Worm (Caenorhabditis elegans) whole organism, mixed stage, embryonic: Measurements from ENCODE around the gene C10G8.2.

Experiments
- M03D4.4 ChIP-seq: sonication (generic microtip); optimal IDR thresholded peaks from 2 replicates; lab custom pipeline; 2017; ENCODE audit warnings: mild to moderate bottlenecking, missing genetic modification characterization, missing compliant biosample characterization
- bed-3 ChIP-seq: fragments of 200-800 bp; sonication (Bioruptor generic); optimal IDR thresholded peaks from 3 replicates; lab custom pipeline; 2018; ENCODE audit warnings: mild to moderate bottlenecking, missing genetic modification characterization, moderate library complexity, missing compliant biosample characterization
- blmp-1 ChIP-seq: fragments of 150-350 bp; optimal IDR thresholded peaks from 2 replicates; lab custom pipeline; 2014; ENCODE audit warnings: missing biosample characterization, missing genetic modification characterization
- ceh-39 ChIP-seq: fragments of 150-350 bp; optimal IDR thresholded peaks from 2 replicates; lab custom pipeline; 2014; ENCODE audit warnings: missing biosample characterization, missing genetic modification characterization
- ceh-43 ChIP-seq: fragments of 200-800 bp; sonication (Bioruptor generic); optimal IDR thresholded peaks from 2 replicates; lab custom pipeline; 2018; ENCODE audit warnings: mild to moderate bottlenecking, missing genetic modification characterization, moderate library complexity, missing compliant biosample characterization
- ceh-83 ChIP-seq: fragments of 200-800 bp; sonication (Bioruptor generic); optimal IDR thresholded peaks from 2 replicates; lab custom pipeline; 2018; ENCODE audit warnings: mild to moderate bottlenecking, missing genetic modification characterization, missing compliant biosample characterization
- ces-1 ChIP-seq: fragments of 150-350 bp; optimal IDR thresholded peaks from 2 replicates; lab custom pipeline; 2014; ENCODE audit warnings: missing biosample characterization, missing genetic modification reagents, missing genetic modification characterization
- cnd-1 ChIP-seq: fragments of 200-800 bp; sonication (Bioruptor generic); optimal IDR thresholded peaks from 2 replicates; lab custom pipeline; 2018; ENCODE audit warnings: mild to moderate bottlenecking, missing genetic modification characterization, missing compliant biosample characterization
- drap-1 ChIP-seq: fragments of 200-800 bp; sonication (Bioruptor generic); optimal IDR thresholded peaks from 3 replicates; lab custom pipeline; 2018; ENCODE audit warnings: mild to moderate bottlenecking, missing genetic modification characterization, missing compliant biosample characterization
- elt-1 ChIP-seq: sonication (generic microtip); optimal IDR thresholded peaks from 2 replicates; lab custom pipeline; 2017; ENCODE audit warnings: missing genetic modification characterization, mild to moderate bottlenecking, missing compliant biosample characterization, antibody characterized with exemption, moderate library complexity, borderline replicate concordance; ENCODE audit not compliant: insufficient read depth
- elt-3 ChIP-seq: fragments of 150-350 bp; optimal IDR thresholded peaks from 2 replicates; lab custom pipeline; 2014; ENCODE audit warnings: missing biosample characterization, missing genetic modification characterization
- hlh-1 ChIP-seq: fragments of 150-350 bp; optimal IDR thresholded peaks from 2 replicates; lab custom pipeline; 2014; ENCODE audit warnings: missing biosample characterization, missing genetic modification reagents, missing genetic modification characterization
- lin-13 ChIP-seq: fragments of 150-350 bp; optimal IDR thresholded peaks from 2 replicates; lab custom pipeline; 2014; ENCODE audit warnings: missing biosample characterization, missing genetic modification characterization
- lin-32 ChIP-seq: fragments of 200-800 bp; sonication (Bioruptor generic); optimal IDR thresholded peaks from 2 replicates; lab custom pipeline; 2018; ENCODE audit warnings: mild to moderate bottlenecking, missing genetic modification characterization, missing compliant biosample characterization
- mab-5 ChIP-seq: fragments of 150-350 bp; optimal IDR thresholded peaks from 2 replicates; lab custom pipeline; 2014; ENCODE audit warnings: missing biosample characterization, missing genetic modification characterization
- mep-1 ChIP-seq: fragments of 150-350 bp; optimal IDR thresholded peaks from 2 replicates; lab custom pipeline; 2017; ENCODE audit warnings: missing biosample characterization, missing genetic modification reagents, missing genetic modification characterization, inconsistent platforms
- mls-2 ChIP-seq: sonication (generic microtip); optimal IDR thresholded peaks from 2 replicates; lab custom pipeline; 2016; ENCODE audit warnings: mild to moderate bottlenecking, missing genetic modification characterization, moderate library complexity, missing compliant biosample characterization
- nhr-12 ChIP-seq: fragments of 150-350 bp; optimal IDR thresholded peaks from 2 replicates; lab custom pipeline; 2014; ENCODE audit warnings: missing biosample characterization, missing genetic modification characterization
- nhr-2 ChIP-seq: fragments of 150-350 bp; optimal IDR thresholded peaks from 2 replicates; lab custom pipeline; 2014; ENCODE audit warnings: missing biosample characterization, missing genetic modification characterization
- nhr-237 ChIP-seq: fragments of 150-350 bp; optimal IDR thresholded peaks from 2 replicates; lab custom pipeline; 2014; ENCODE audit warnings: missing biosample characterization, missing genetic modification characterization
- nhr-28 ChIP-seq: fragments of 150-350 bp; optimal IDR thresholded peaks from 2 replicates; lab custom pipeline; 2014; ENCODE audit warnings: missing biosample characterization, missing genetic modification characterization
- nhr-76 ChIP-seq: sonication (generic microtip); optimal IDR thresholded peaks from 2 replicates; lab custom pipeline; 2017; ENCODE audit warnings: missing biosample characterization, missing genetic modification characterization
- pha-4 ChIP-seq: fragments of 150-350 bp; optimal IDR thresholded peaks from 2 replicates; lab custom pipeline; 2018; ENCODE audit warnings: missing biosample characterization, missing genetic modification reagents, missing genetic modification characterization
- sem-2 ChIP-seq: fragments of 200-800 bp; sonication (Bioruptor generic); optimal IDR thresholded peaks from 2 replicates; lab custom pipeline; 2018; ENCODE audit warnings: mild to moderate bottlenecking, missing genetic modification characterization, missing compliant biosample characterization
- snpc-4 ChIP-seq: fragments of 150-350 bp; optimal IDR thresholded peaks from 2 replicates; lab custom pipeline; 2014; ENCODE audit warnings: missing biosample characterization, missing genetic modification characterization
- sptf-1 ChIP-seq: sonication (generic microtip); optimal IDR thresholded peaks from 2 replicates; lab custom pipeline; 2017; ENCODE audit warnings: mild to moderate bottlenecking, missing genetic modification characterization, moderate library complexity, missing compliant biosample characterization
- tbx-8 ChIP-seq: fragments of 200-800 bp; sonication (Bioruptor generic); optimal IDR thresholded peaks from 2 replicates; lab custom pipeline; 2018; ENCODE audit warnings: mild to moderate bottlenecking, missing genetic modification characterization, moderate library complexity, missing compliant biosample characterization
- unc-120 ChIP-seq: sonication (generic microtip); optimal IDR thresholded peaks from 2 replicates; lab custom pipeline; 2017; ENCODE audit warnings: missing genetic modification characterization, missing compliant biosample characterization; ENCODE audit not compliant: poor library complexity, severe bottlenecking
- unc-39 ChIP-seq: fragments of 150-350 bp; optimal IDR thresholded peaks from 2 replicates; lab custom pipeline; 2014; ENCODE audit warnings: missing biosample characterization, missing genetic modification characterization
- unc-62 ChIP-seq: fragments of 150-350 bp; optimal IDR thresholded peaks from 2 replicates; lab custom pipeline; 2014; ENCODE audit warnings: missing biosample characterization, missing genetic modification reagents, missing genetic modification characterization
- zip-8 ChIP-seq: fragments of 150-350 bp; optimal IDR thresholded peaks from 2 replicates; lab custom pipeline; 2014; ENCODE audit warnings: missing biosample characterization, missing genetic modification characterization
- ztf-11 ChIP-seq: fragments of 150-350 bp; optimal IDR thresholded peaks from 2 replicates; lab custom pipeline; 2014; ENCODE audit warnings: missing biosample characterization, missing genetic modification characterization

C10G8.2 gene

DNA sequence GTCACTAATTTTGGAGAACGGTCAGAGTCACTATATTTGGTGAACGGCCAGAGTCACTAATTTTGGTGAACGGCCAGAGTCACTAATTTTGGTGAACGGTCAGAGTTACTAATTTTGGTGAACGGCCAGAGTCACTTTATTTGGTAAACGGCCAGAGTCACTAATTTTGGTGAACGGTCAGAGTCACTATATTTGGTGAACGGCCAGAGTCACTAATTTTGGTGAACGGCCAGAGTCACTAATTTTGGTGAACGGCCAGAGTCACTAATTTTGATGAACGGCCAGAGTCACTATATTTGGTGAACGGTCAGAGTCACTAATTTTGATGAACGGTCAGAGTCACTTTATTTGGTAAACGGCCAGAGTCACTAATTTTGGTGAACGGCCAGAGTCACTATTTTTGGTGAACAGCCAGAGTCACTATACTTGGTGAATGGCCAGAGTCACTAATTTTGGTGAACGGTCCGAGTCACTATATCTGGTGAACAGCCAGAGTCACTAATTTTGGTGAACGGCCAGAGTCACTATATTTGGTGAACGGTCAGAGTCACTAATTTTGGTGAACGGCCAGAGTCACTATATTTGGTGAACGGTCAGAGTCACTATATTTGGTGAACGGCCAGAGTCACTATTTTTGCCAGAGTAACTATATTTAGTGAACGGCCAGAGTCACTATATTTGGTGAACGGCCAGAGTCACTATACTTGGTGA lies 29.8 kb upstream of the C10G8.2 start:
- peak; percentile 4 for TF ChIP-seq bed-3 (GFP tag; lab: Kevin White, UChicago)
- peak; percentile 61 for TF ChIP-seq M03D4.4
- TF ChIP-seq ceh-83: peak; percentile 90
- peak; percentile 71 for TF ChIP-seq drap-1
- TF ChIP-seq ceh-43 (GFP tag; lab: Kevin White, UChicago): peak; percentile 26
- peak; percentile 12 for TF ChIP-seq mls-2 (tag; lab: Kevin White, UChicago)
- peak; percentile 69 for TF ChIP-seq tbx-8 (GFP tag; lab: Kevin White, UChicago)
- TF ChIP-seq cnd-1 (tag; lab: Kevin White, UChicago): peak; percentile 20
- TF ChIP-seq sptf-1 (tag; lab: Kevin White, UChicago): peak; percentile 27
- TF ChIP-seq, all 35 proteins: peak for 9; not testable (repeated sequence) for 26

DNA sequence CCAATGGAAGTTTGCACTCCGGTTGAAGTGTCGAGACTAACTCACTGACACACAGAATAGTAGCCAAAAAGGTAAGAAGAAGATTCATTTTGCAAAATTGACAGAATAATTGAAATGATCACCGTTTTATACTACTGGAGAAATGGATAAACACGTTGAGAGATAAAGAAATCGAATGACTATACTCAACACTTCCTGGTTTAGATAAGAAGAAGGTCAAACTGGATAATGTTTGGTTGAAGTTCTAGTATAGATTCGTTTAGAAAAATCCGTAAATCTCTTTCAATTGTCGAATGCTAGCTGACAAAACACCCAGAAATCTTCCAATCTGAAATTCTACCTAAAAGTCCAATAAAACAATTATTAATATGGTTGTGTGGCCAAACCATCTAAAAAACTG lies 26.9 kb upstream of the C10G8.2 start, which contains the start of gene Y49G5A.1:
TSS of gene Y49G5A.1 (minus strand) at position 101 of the 400 bp plus-strand sequence.
- TF ChIP-seq snpc-4 (tag; lab: Kevin White, UChicago) (no peak), lin-32 (GFP tag; lab: Kevin White, UChicago) (no peak), lin-13 (tag; lab: Kevin White, UChicago) (no peak), elt-1 (no peak), ces-1 (GFP tag; lab: Kevin White, UChicago) (no peak), unc-120 (tag; lab: Kevin White, UChicago) (no peak), M03D4.4 (no peak), unc-62 (no peak), mab-5 (tag; lab: Kevin White, UChicago) (no peak), bed-3 (GFP tag; lab: Kevin White, UChicago) (no peak), zip-8 (no peak), mep-1 (tag; lab: Kevin White, UChicago) (no peak), ceh-39 (tag; lab: Kevin White, UChicago) (no peak), sem-2 (no peak), elt-3 (tag; lab: Kevin White, UChicago) (no peak), tbx-8 (GFP tag; lab: Kevin White, UChicago) (no peak), nhr-12 (no peak), nhr-76 (tag; lab: Kevin White, UChicago) (no peak)

DNA sequence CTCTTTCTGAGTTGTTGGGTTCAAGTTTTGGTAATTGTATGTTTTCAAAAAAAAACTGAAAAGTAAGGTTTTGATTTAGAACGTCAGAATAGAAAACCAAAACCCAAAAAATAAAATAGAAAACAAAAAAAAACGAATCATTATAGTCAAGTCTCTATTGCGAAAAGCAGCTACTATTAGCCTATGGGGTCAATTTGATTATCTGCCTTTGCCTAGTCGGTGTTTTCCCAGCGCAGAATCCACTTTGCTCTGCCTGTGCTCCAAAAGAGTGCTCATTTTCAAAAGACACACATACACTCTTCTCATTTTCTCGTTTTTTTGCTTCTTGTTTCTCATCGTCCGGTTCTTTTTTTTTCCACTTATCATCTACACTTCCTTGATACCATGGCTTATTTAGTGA lies 25.5 kb upstream of the C10G8.2 start:
- TF ChIP-seq lin-32 (GFP tag; lab: Kevin White, UChicago) (no peak), nhr-2 (tag; lab: Kevin White, UChicago) (no peak), ces-1 (GFP tag; lab: Kevin White, UChicago) (peak; percentile 79)

DNA sequence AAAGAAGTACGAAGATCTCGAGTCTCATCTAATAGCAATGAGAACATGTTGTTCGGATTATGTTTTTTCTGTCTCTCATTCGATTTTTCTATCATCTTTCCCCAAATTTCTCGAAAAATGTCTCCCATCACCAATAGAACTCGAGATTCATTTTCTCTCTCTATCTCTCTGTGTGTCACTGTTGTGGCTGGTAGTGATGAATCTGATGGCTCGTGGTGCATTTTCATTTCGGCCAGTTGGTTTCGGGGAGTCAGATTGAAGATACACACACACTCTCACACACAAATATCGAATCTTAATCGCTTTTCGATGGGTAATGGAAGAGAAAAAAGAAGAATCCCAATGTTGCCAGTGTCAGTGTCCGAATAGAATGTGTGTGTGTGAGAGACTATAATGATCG lies 18.3 kb upstream of the C10G8.2 start:
- TF ChIP-seq unc-62 (peak; percentile 80), nhr-237 (tag; lab: Kevin White, UChicago) (no peak), nhr-28 (tag; lab: Kevin White, UChicago) (no peak), pha-4 (tag; lab: Kevin White, UChicago) (no peak), nhr-12 (no peak), unc-39 (tag; lab: Kevin White, UChicago) (no peak), blmp-1 (tag; lab: Kevin White, UChicago) (no peak), unc-120 (tag; lab: Kevin White, UChicago) (peak; percentile 61), hlh-1 (tag; lab: Kevin White, UChicago) (peak; percentile 84), mab-5 (tag; lab: Kevin White, UChicago) (no peak), sptf-1 (tag; lab: Kevin White, UChicago) (no peak), ztf-11 (tag; lab: Kevin White, UChicago) (no peak), ceh-43 (GFP tag; lab: Kevin White, UChicago) (no peak), drap-1 (no peak), nhr-76 (tag; lab: Kevin White, UChicago) (no peak), zip-8 (no peak), elt-1 (no peak), lin-13 (tag; lab: Kevin White, UChicago) (no peak), elt-3 (tag; lab: Kevin White, UChicago) (no peak), snpc-4 (tag; lab: Kevin White, UChicago) (no peak)
